Worm (Caenorhabditis elegans): Measurements from ENCODE around the gene ugt-36.

ce11 chrV:7156079-7156478 lies 10.7 kb upstream of the ugt-36 start, which contains the start of gene F10D2.10:
- no peak for TF ChIP-seq sdc-2 (tag; optimal IDR thresholded peaks at IDR 0.05)
- TF ChIP-seq ceh-34 (tag; optimal IDR thresholded peaks at IDR 0.05) = no peak
- no peak for TF ChIP-seq hlh-8 (tag; optimal IDR thresholded peaks at IDR 0.05)
- TF ChIP-seq sox-4 (tag; optimal IDR thresholded peaks at IDR 0.05) = no peak
- TF ChIP-seq ama-1 (optimal IDR thresholded peaks at IDR 0.05) = no peak
- no peak for TF ChIP-seq unc-3 (GFP tag; conservative IDR thresholded peaks at IDR 0.05)
- TF ChIP-seq unc-3 (tag; optimal IDR thresholded peaks at IDR 0.05) = no peak
- no peak for TF ChIP-seq nhr-11 (tag; optimal IDR thresholded peaks at IDR 0.05)
